Worm (Caenorhabditis elegans) whole organism, young adult: ENCODE results near the gene C17B7.9.
"Not testable (repeated sequence)": the region's sequence is repeated elsewhere in the genome, so short reads cannot be mapped to it uniquely, and the experiment has no call there.

ENCODE experiments used
- B0019.2 ChIP-seq: fragments of 200-800 bp; sonication (Bioruptor generic); conservative IDR thresholded peaks from 2 replicates; pipeline ENCODE4 v1.3.6; 2022; ENCODE audit warnings: missing genetic modification reagents, missing genetic modification characterization, missing compliant biosample characterization
- F22D6.2 ChIP-seq: sonication (generic microtip); optimal IDR thresholded peaks from 2 replicates; lab custom pipeline; 2016; ENCODE audit warnings: mild to moderate bottlenecking, missing genetic modification characterization, missing compliant biosample characterization
- F39B2.1 ChIP-seq: fragments of 200-800 bp; sonication (Bioruptor generic); IDR thresholded peaks from 2 replicates; pipeline ENCODE4 v1.3.6; 2022; ENCODE audit warnings: missing genetic modification reagents, missing genetic modification characterization, missing compliant biosample characterization
- F52B5.7 ChIP-seq: sonication (generic microtip); optimal IDR thresholded peaks from 2 replicates; lab custom pipeline; 2016; ENCODE audit warnings: mild to moderate bottlenecking, missing genetic modification characterization, missing compliant biosample characterization
- F55B11.4 ChIP-seq: sonication (generic microtip); optimal IDR thresholded peaks from 2 replicates; lab custom pipeline; 2016; ENCODE audit warnings: missing compliant biosample characterization, missing genetic modification characterization, borderline replicate concordance; ENCODE audit not compliant: insufficient read depth
- F57C9.4 ChIP-seq: sonication (generic microtip); optimal IDR thresholded peaks from 2 replicates; lab custom pipeline; 2017; ENCODE audit warnings: mild to moderate bottlenecking, missing genetic modification characterization, missing compliant biosample characterization
- Y53F4B.3 ChIP-seq: fragments of 200-800 bp; sonication (Bioruptor generic); IDR thresholded peaks from 2 replicates; pipeline ENCODE4 v1.3.6; 2022; ENCODE audit warnings: missing genetic modification reagents, missing genetic modification characterization, missing compliant biosample characterization
- Y53G8AR.9 ChIP-seq: fragments of 200-800 bp; sonication (Bioruptor generic); conservative IDR thresholded peaks from 2 replicates; pipeline ENCODE4 v1.3.6; 2022; ENCODE audit warnings: missing genetic modification reagents, missing genetic modification characterization, missing compliant biosample characterization
- aptf-3 ChIP-seq: fragments of 200-800 bp; sonication (Bioruptor generic); IDR thresholded peaks from 2 replicates; pipeline ENCODE4 v1.3.6; 2022; ENCODE audit warnings: missing genetic modification characterization, missing compliant biosample characterization
- atf-7 ChIP-seq: sonication (generic microtip); optimal IDR thresholded peaks from 2 replicates; lab custom pipeline; 2017; ENCODE audit warnings: mild to moderate bottlenecking, missing genetic modification characterization, missing compliant biosample characterization
- bed-1 ChIP-seq: fragments of 200-800 bp; sonication (Bioruptor generic); IDR thresholded peaks from 2 replicates; pipeline ENCODE4 v1.3.6; 2022; ENCODE audit warnings: missing genetic modification reagents, missing genetic modification characterization, missing compliant biosample characterization
- ccch-3 ChIP-seq: fragments of 200-800 bp; sonication (Bioruptor generic); optimal IDR thresholded peaks from 2 replicates; lab custom pipeline; 2018; ENCODE audit warnings: mild to moderate bottlenecking, missing genetic modification characterization, missing compliant biosample characterization
- cebp-2 ChIP-seq: fragments of 200-800 bp; sonication (Bioruptor generic); IDR thresholded peaks from 2 replicates; pipeline ENCODE4 v1.3.6; 2022; ENCODE audit warnings: missing genetic modification characterization, missing compliant biosample characterization
- dox-1 ChIP-seq: fragments of 200-800 bp; sonication (Bioruptor generic); IDR thresholded peaks from 2 replicates; pipeline ENCODE4 v1.3.6; 2022; ENCODE audit warnings: missing genetic modification reagents, missing genetic modification characterization, missing compliant biosample characterization
- dpff-1 ChIP-seq: sonication (generic microtip); optimal IDR thresholded peaks from 2 replicates; lab custom pipeline; 2017; ENCODE audit warnings: mild to moderate bottlenecking, missing genetic modification characterization, missing compliant biosample characterization
- egl-18 ChIP-seq: fragments of 200-800 bp; sonication (Bioruptor generic); IDR thresholded peaks from 2 replicates; pipeline ENCODE4 v1.3.6; 2022; ENCODE audit warnings: missing genetic modification reagents, missing genetic modification characterization, missing compliant biosample characterization
- egl-44 ChIP-seq: fragments of 200-800 bp; sonication (Bioruptor generic); IDR thresholded peaks from 2 replicates; pipeline ENCODE4 v1.3.6; 2022; ENCODE audit warnings: missing genetic modification reagents, missing genetic modification characterization, missing compliant biosample characterization
- ekl-4 ChIP-seq: fragments of 200-800 bp; sonication (Bioruptor generic); IDR thresholded peaks from 2 replicates; pipeline ENCODE4 v1.3.6; 2022; ENCODE audit warnings: missing genetic modification reagents, missing genetic modification characterization, missing compliant biosample characterization
- gei-17 ChIP-seq: fragments of 200-800 bp; sonication (Bioruptor generic); optimal IDR thresholded peaks from 2 replicates; lab custom pipeline; 2018; ENCODE audit warnings: mild to moderate bottlenecking, missing genetic modification characterization, missing compliant biosample characterization
- him-1 ChIP-seq: sonication (generic microtip); optimal IDR thresholded peaks from 2 replicates; lab custom pipeline; 2016; ENCODE audit warnings: missing genotype, missing genetic modification reagents, missing genetic modification characterization, missing compliant biosample characterization
- hlh-12 ChIP-seq: sonication (generic microtip); optimal IDR thresholded peaks from 2 replicates; lab custom pipeline; 2016; ENCODE audit warnings: missing genetic modification characterization, missing compliant biosample characterization
- let-607 ChIP-seq, 2 experiments: fragments of 200-800 bp in 1 of 2; sonication (Bioruptor generic) in 1 of 2; sonication (generic microtip) in 1 of 2; optimal IDR thresholded peaks; 2 replicates each; lab custom pipeline; 2016 to 2018; ENCODE audit warnings: mild to moderate bottlenecking in 2 of 2, missing compliant biosample characterization in 2 of 2, missing genetic modification characterization in 2 of 2, moderate library complexity in 2 of 2, missing genotype in 1 of 2
- lin-26 ChIP-seq: fragments of 200-800 bp; sonication (Bioruptor generic); IDR thresholded peaks from 2 replicates; pipeline ENCODE4 v1.3.6; 2022; ENCODE audit warnings: missing genetic modification reagents, missing genetic modification characterization, missing compliant biosample characterization
- lin-35 ChIP-seq, 3 experiments: fragments of 150-350 bp in 2 of 3; sonication (generic microtip) in 1 of 3; optimal IDR thresholded peaks; 2 replicates each; lab custom pipeline; 2014 to 2018; ENCODE audit warnings: missing biosample characterization in 3 of 3, missing genetic modification characterization in 3 of 3, missing genetic modification reagents in 3 of 3
- lin-40 ChIP-seq: sonication (generic microtip); optimal IDR thresholded peaks from 2 replicates; lab custom pipeline; 2016; ENCODE audit warnings: missing genetic modification characterization, mild to moderate bottlenecking, missing compliant biosample characterization, missing genotype, missing genetic modification reagents
- madf-3 ChIP-seq: fragments of 200-800 bp; sonication (Bioruptor generic); IDR thresholded peaks from 2 replicates; pipeline ENCODE4 v1.3.6; 2022; ENCODE audit warnings: missing genetic modification reagents, missing genetic modification characterization, missing compliant biosample characterization
- mcd-1 ChIP-seq: fragments of 200-800 bp; sonication (Bioruptor generic); IDR thresholded peaks from 2 replicates; pipeline ENCODE4 v1.3.6; 2022; ENCODE audit warnings: missing genetic modification reagents, missing genetic modification characterization, missing compliant biosample characterization
- mes-4 ChIP-seq: sonication (generic microtip); optimal IDR thresholded peaks from 2 replicates; lab custom pipeline; 2016; ENCODE audit warnings: missing genotype, missing genetic modification characterization, missing compliant biosample characterization
- mxl-1 ChIP-seq: sonication (generic microtip); optimal IDR thresholded peaks from 2 replicates; lab custom pipeline; 2016; ENCODE audit warnings: missing genetic modification characterization, missing compliant biosample characterization
- nfya-1 ChIP-seq: sonication (generic microtip); optimal IDR thresholded peaks from 2 replicates; lab custom pipeline; 2017; ENCODE audit warnings: antibody characterized with exemption, missing compliant biosample characterization, missing genetic modification characterization, borderline replicate concordance; ENCODE audit not compliant: insufficient read depth
- nfya-2 ChIP-seq: fragments of 200-800 bp; sonication (Bioruptor generic); IDR thresholded peaks from 2 replicates; pipeline ENCODE4 v1.3.6; 2022; ENCODE audit warnings: missing genetic modification reagents, missing genetic modification characterization, missing compliant biosample characterization
- nhr-90 ChIP-seq: sonication (generic microtip); optimal IDR thresholded peaks from 2 replicates; lab custom pipeline; 2016; ENCODE audit warnings: missing genotype, mild to moderate bottlenecking, missing genetic modification characterization, missing compliant biosample characterization
- pbrm-1 ChIP-seq: fragments of 200-800 bp; sonication (Bioruptor generic); IDR thresholded peaks from 2 replicates; pipeline ENCODE4 v1.3.6; 2022; ENCODE audit warnings: missing genetic modification reagents, missing genetic modification characterization, missing compliant biosample characterization
- rcor-1 ChIP-seq: fragments of 200-800 bp; sonication (Bioruptor generic); IDR thresholded peaks from 2 replicates; pipeline ENCODE4 v1.3.6; 2022; ENCODE audit warnings: missing genetic modification reagents, missing genetic modification characterization, missing compliant biosample characterization
- snpc-4 ChIP-seq, 5 experiments: fragments of 150-350 bp in 1 of 5; sonication (generic microtip) in 4 of 5; optimal IDR thresholded peaks; 2 replicates each; lab custom pipeline; 2014 to 2018; ENCODE audit warnings: missing genetic modification characterization in 5 of 5, missing biosample characterization in 3 of 5, antibody characterized with exemption in 2 of 5, mild to moderate bottlenecking in 2 of 5, missing compliant biosample characterization in 2 of 5, missing genotype in 2 of 5, moderate library complexity in 2 of 5, missing genetic modification reagents in 1 of 5
- sptf-2 ChIP-seq: fragments of 200-800 bp; sonication (Bioruptor generic); optimal IDR thresholded peaks from 2 replicates; lab custom pipeline; 2018; ENCODE audit warnings: mild to moderate bottlenecking, missing genetic modification characterization, missing compliant biosample characterization
- tbx-9 ChIP-seq: sonication (generic microtip); optimal IDR thresholded peaks from 2 replicates; lab custom pipeline; 2016; ENCODE audit warnings: borderline replicate concordance, missing genetic modification characterization, inconsistent platforms, missing compliant biosample characterization
- unc-130 ChIP-seq: sonication (generic microtip); optimal IDR thresholded peaks from 2 replicates; lab custom pipeline; 2016; ENCODE audit warnings: missing genetic modification reagents, missing genetic modification characterization, missing compliant biosample characterization
- xnd-1 ChIP-seq: sonication (generic microtip); optimal IDR thresholded peaks from 2 replicates; lab custom pipeline; 2016; ENCODE audit warnings: missing genotype, missing genetic modification reagents, missing genetic modification characterization, missing compliant biosample characterization

Gene C17B7.9

ce11 chrV:3367773-3368172, 35.9 kb upstream of the C17B7.9 start, which contains the start of gene C04E12.2:
Gene C04E12.2 (plus strand): TSS chrV:3368073.
- TF ChIP-seq xnd-1 (tag; lab: Kevin White, UChicago); bed-1 (GFP tag; lab: Robert Waterston, UW); nhr-90 (tag; lab: Kevin White, UChicago): not testable (repeated sequence)

- TF ChIP-seq let-607 (tag; optimal IDR thresholded peaks at IDR 0.05; lab: Kevin White, UChicago) (no peak), sptf-2 (GFP tag; lab: Kevin White, UChicago) (no peak), lin-40 (tag; lab: Kevin White, UChicago) (no peak), F57C9.4 (tag; lab: Kevin White, UChicago) (no peak), mxl-1 (tag; lab: Kevin White, UChicago) (no peak), nfya-1 (tag; lab: Kevin White, UChicago) (no peak), Y53G8AR.9 (GFP tag; lab: Robert Waterston, UW) (no peak), mes-4 (tag; lab: Kevin White, UChicago) (no peak), tbx-9 (tag; lab: Kevin White, UChicago) (no peak), gei-17 (GFP tag; lab: Kevin White, UChicago) (no peak), F39B2.1 (GFP tag; lab: Robert Waterston, UW) (no peak), ekl-4 (no peak), pbrm-1 (GFP tag; lab: Robert Waterston, UW) (no peak), bed-1 (GFP tag; lab: Robert Waterston, UW) (no peak)
These were observed 30.6 kb upstream of the C17B7.9 start, which contains the start of gene C04E12.4 for ce11 chrV:3362475-3362874. Gene C04E12.4 (plus strand): TSS chrV:3362775.

- no peak for TF ChIP-seq hlh-12 (tag; lab: Kevin White, UChicago)
- TF ChIP-seq nfya-2 (GFP tag; lab: Robert Waterston, UW) = no peak
- TF ChIP-seq F52B5.7 (tag; lab: Kevin White, UChicago) = no peak
- no peak for TF ChIP-seq lin-35 (GFP tag; optimal IDR thresholded peaks at IDR 0.05; lab: Kevin White, UChicago)
- no peak for TF ChIP-seq aptf-3 (GFP tag; lab: Robert Waterston, UW)
- no peak for TF ChIP-seq lin-26
- no peak for TF ChIP-seq snpc-4 (GFP tag; optimal IDR thresholded peaks at IDR 0.05; lab: Kevin White, UChicago)
- TF ChIP-seq snpc-4 (tag; optimal IDR thresholded peaks at IDR 0.05; lab: Kevin White, UChicago) = no peak
- no peak for TF ChIP-seq Y53F4B.3 (GFP tag; lab: Robert Waterston, UW)
- no peak for TF ChIP-seq F39B2.1 (GFP tag; lab: Robert Waterston, UW)
- TF ChIP-seq egl-18 (GFP tag; lab: Robert Waterston, UW) = no peak
- TF ChIP-seq mes-4 (tag; lab: Kevin White, UChicago) = no peak
- TF ChIP-seq mcd-1 = no peak
- TF ChIP-seq F22D6.2 = no peak
- TF ChIP-seq unc-130 (GFP tag; lab: Kevin White, UChicago) = no peak
- no peak for TF ChIP-seq atf-7 (tag; lab: Kevin White, UChicago)
- no peak for TF ChIP-seq him-1 (tag; lab: Kevin White, UChicago)
- no peak for TF ChIP-seq F55B11.4 (tag; lab: Kevin White, UChicago)
- no peak for TF ChIP-seq madf-3 (GFP tag; lab: Robert Waterston, UW)
- no peak for TF ChIP-seq B0019.2
These were observed 29.7 kb upstream of the C17B7.9 start for ce11 chrV:3361633-3362032.

- TF ChIP-seq egl-44 (GFP tag; lab: Robert Waterston, UW) (no peak), cebp-2 (no peak), ccch-3 (GFP tag; lab: Kevin White, UChicago) (no peak), dox-1 (GFP tag; lab: Robert Waterston, UW) (no peak), F39B2.1 (GFP tag; lab: Robert Waterston, UW) (no peak), dpff-1 (tag; lab: Kevin White, UChicago) (no peak), rcor-1 (GFP tag; lab: Robert Waterston, UW) (no peak)
These were observed 26.3 kb upstream of the C17B7.9 start, which contains the start of gene C04E12.5 for ce11 chrV:3358267-3358666. Gene C04E12.5 (plus strand): TSS chrV:3358567.
